Worm (Caenorhabditis elegans): ENCODE measurements around the gene F16G10.14.

F16G10.14 gene

ce11 chrII:2379673-2380072 is 19.1 kb downstream of the F16G10.14 start:
- TF ChIP-seq pha-4 (tag; optimal IDR thresholded peaks at IDR 0.05): no peak
- TF ChIP-seq unc-39 (tag; optimal IDR thresholded peaks at IDR 0.05): no peak
- TF ChIP-seq flh-1 (GFP tag; optimal IDR thresholded peaks at IDR 0.05): no peak

- TF ChIP-seq sptf-1 (tag; optimal IDR thresholded peaks at IDR 0.05) (no peak), hlh-1 (tag; optimal IDR thresholded peaks at IDR 0.05) (no peak), zip-8 (tag; optimal IDR thresholded peaks at IDR 0.05) (no peak), pha-4 (tag; optimal IDR thresholded peaks at IDR 0.05) (no peak), ceh-83 (GFP tag; optimal IDR thresholded peaks at IDR 0.05) (no peak), mls-2 (tag; optimal IDR thresholded peaks at IDR 0.05) (no peak)
These were observed 20.2 kb downstream of the F16G10.14 start for ce11 chrII:2378465-2379009.

- TF ChIP-seq lin-32 (GFP tag; optimal IDR thresholded peaks at IDR 0.05) (no peak), unc-120 (tag; optimal IDR thresholded peaks at IDR 0.05; ENCODE audit: poor library complexity, severe bottlenecking) (no peak), nhr-28 (tag; optimal IDR thresholded peaks at IDR 0.05) (no peak), unc-62 (GFP tag; optimal IDR thresholded peaks at IDR 0.05) (no peak), elt-3 (tag; optimal IDR thresholded peaks at IDR 0.05) (no peak), lsy-2 (tag; optimal IDR thresholded peaks at IDR 0.05) (no peak), ceh-43 (GFP tag; optimal IDR thresholded peaks at IDR 0.05) (no peak), ham-2 (GFP tag; optimal IDR thresholded peaks at IDR 0.05) (no peak), cnd-1 (tag; optimal IDR thresholded peaks at IDR 0.05) (no peak), nhr-76 (tag; optimal IDR thresholded peaks at IDR 0.05) (no peak), nhr-2 (tag; optimal IDR thresholded peaks at IDR 0.05) (no peak), snpc-4 (tag; optimal IDR thresholded peaks at IDR 0.05) (no peak), mep-1 (tag; optimal IDR thresholded peaks at IDR 0.05) (no peak), tbx-8 (GFP tag; optimal IDR thresholded peaks at IDR 0.05) (no peak), zip-8 (tag; optimal IDR thresholded peaks at IDR 0.05) (no peak), ztf-11 (tag; optimal IDR thresholded peaks at IDR 0.05) (no peak), bed-3 (GFP tag; optimal IDR thresholded peaks at IDR 0.05) (no peak), drap-1 (GFP tag; optimal IDR thresholded peaks at IDR 0.05) (no peak)
These were observed 21.0 kb downstream of the F16G10.14 start, which contains the start of gene F16G10.6 for ce11 chrII:2377751-2378150. Gene F16G10.6, minus strand, starts transcription at chrII:2377851.

DNA sequence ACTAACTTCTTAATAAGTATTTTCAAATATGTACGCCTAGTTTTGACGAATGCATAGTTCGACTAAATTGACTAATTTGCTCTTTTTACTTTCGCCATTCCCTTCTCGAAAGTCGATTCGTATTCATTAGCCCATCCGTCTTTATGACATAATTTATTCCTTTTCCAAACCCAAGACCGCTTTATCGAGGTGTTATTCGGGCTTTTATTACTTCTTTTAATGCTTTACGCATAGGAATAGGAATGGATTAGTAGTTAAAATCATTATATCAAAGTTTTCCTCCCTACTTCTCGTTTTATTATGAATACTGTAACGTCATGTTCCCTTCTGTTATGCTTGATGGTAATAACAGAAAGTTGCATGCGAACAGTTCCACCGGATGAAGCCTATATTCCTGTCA is 23.8 kb downstream of the F16G10.14 start, which contains the start of gene F16G10.2:
Gene F16G10.2, plus strand, starts transcription at position 301 of the 400 bp plus-strand sequence.
- TF ChIP-seq blmp-1 (tag; optimal IDR thresholded peaks at IDR 0.05) (no peak), mep-1 (tag; optimal IDR thresholded peaks at IDR 0.05) (no peak), zip-8 (tag; optimal IDR thresholded peaks at IDR 0.05) (no peak), ceh-43 (GFP tag; optimal IDR thresholded peaks at IDR 0.05) (no peak), snpc-4 (tag; optimal IDR thresholded peaks at IDR 0.05) (no peak), sem-2 (GFP tag; optimal IDR thresholded peaks at IDR 0.05) (no peak), elt-1 (tag; optimal IDR thresholded peaks at IDR 0.05; ENCODE audit: borderline replicate concordance, insufficient read depth) (no peak), ces-1 (GFP tag; optimal IDR thresholded peaks at IDR 0.05) (no peak), cnd-1 (tag; optimal IDR thresholded peaks at IDR 0.05) (no peak), lin-32 (GFP tag; optimal IDR thresholded peaks at IDR 0.05) (no peak), nhr-76 (tag; optimal IDR thresholded peaks at IDR 0.05) (no peak), hlh-1 (tag; optimal IDR thresholded peaks at IDR 0.05) (no peak), ceh-39 (tag; optimal IDR thresholded peaks at IDR 0.05) (no peak)

DNA sequence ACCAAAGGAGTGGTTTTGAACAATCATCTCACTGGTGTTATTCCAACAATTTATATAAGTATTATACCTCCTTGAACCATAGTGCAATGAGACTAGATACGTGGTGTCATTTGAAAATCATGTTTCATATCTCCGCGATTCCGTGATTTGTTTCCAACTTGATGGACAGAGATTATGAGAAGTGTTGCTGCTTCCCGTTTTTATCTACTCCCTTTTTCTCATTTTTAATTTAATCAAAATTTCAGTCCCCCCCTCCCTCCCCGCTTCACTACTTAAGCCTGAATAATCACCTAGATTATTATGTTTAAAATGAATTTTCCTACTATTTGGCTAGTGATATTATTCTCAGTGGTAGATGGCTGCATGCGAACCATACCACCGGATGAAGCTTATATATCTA is 26.7 kb downstream of the F16G10.14 start, which contains the start of gene F16G10.3:
Gene F16G10.3, plus strand, starts transcription at position 301 of the 400 bp plus-strand sequence.
- TF ChIP-seq lin-13 (tag; optimal IDR thresholded peaks at IDR 0.05) (no peak), nhr-28 (tag; optimal IDR thresholded peaks at IDR 0.05) (no peak), unc-39 (tag; optimal IDR thresholded peaks at IDR 0.05) (no peak), nhr-2 (tag; optimal IDR thresholded peaks at IDR 0.05) (no peak), M03D4.4 (tag; optimal IDR thresholded peaks at IDR 0.05) (no peak), drap-1 (GFP tag; optimal IDR thresholded peaks at IDR 0.05) (no peak), unc-120 (tag; optimal IDR thresholded peaks at IDR 0.05; ENCODE audit: poor library complexity, severe bottlenecking) (no peak), flh-1 (GFP tag; optimal IDR thresholded peaks at IDR 0.05) (no peak), cnd-1 (tag; optimal IDR thresholded peaks at IDR 0.05) (no peak), mep-1 (tag; optimal IDR thresholded peaks at IDR 0.05) (no peak), ceh-83 (GFP tag; optimal IDR thresholded peaks at IDR 0.05) (no peak), ceh-43 (GFP tag; optimal IDR thresholded peaks at IDR 0.05) (no peak)
